Worm (Caenorhabditis elegans): ENCODE measurements around the gene sox-2.

DNA sequence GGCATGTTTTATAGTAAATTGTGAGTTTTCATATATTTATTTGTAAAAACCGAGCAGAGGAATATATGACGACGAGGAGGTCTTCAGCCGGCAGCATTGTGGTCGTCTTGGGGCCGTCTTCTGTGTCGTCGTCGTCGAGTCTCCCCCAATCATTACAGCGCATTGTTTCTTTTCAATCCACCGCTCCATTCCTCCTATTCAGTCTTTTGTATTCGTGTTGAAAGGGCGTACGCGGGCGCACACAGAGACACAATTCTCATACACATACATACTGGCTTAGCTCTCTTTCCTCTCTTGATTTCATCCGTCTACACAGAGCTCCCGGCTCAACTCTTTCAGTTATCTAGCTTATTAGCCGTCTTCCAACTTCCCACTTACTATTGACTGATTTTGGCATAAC, at the start of gene sox-2:
- TF ChIP-seq ref-1 (GFP tag; conservative IDR thresholded peaks at IDR 0.05) (no peak), ztf-29 (GFP tag; IDR thresholded peaks at IDR 0.05) (no peak), tab-1 (GFP tag; IDR thresholded peaks at IDR 0.05) (no peak), cog-1 (tag; optimal IDR thresholded peaks at IDR 0.05) (no peak), flt-1 (GFP tag; IDR thresholded peaks at IDR 0.05) (no peak), ztf-23 (GFP tag; IDR thresholded peaks at IDR 0.05) (no peak), klf-2 (GFP tag; conservative IDR thresholded peaks at IDR 0.05) (no peak), T22C8.4 (GFP tag; IDR thresholded peaks at IDR 0.05) (no peak)
